Worm (Caenorhabditis elegans) whole organism, late embryonic: ENCODE data around the gene W01D2.3.

Experiments
- K09A11.1 ChIP-seq: sonication (generic microtip); optimal IDR thresholded peaks from 2 replicates; lab custom pipeline; 2017; ENCODE audit warnings: antibody characterized with exemption, mild to moderate bottlenecking, missing genetic modification characterization, missing compliant biosample characterization; ENCODE audit not compliant: insufficient read depth
- elt-2 ChIP-seq: sonication (generic microtip); optimal IDR thresholded peaks from 2 replicates; lab custom pipeline; 2016; ENCODE audit warnings: missing genetic modification reagents, missing genetic modification characterization, missing compliant biosample characterization
- fkh-10 ChIP-seq: fragments of 150-350 bp; optimal IDR thresholded peaks from 2 replicates; lab custom pipeline; 2014; ENCODE audit warnings: missing biosample characterization, missing genetic modification reagents, missing genetic modification characterization
- nhr-11 ChIP-seq: fragments of 150-350 bp; optimal IDR thresholded peaks from 2 replicates; lab custom pipeline; 2014; ENCODE audit warnings: missing biosample characterization, missing genetic modification characterization
- pha-4 ChIP-seq: fragments of 150-350 bp; optimal IDR thresholded peaks from 2 replicates; lab custom pipeline; 2018; ENCODE audit warnings: missing biosample characterization, missing genetic modification reagents, missing genetic modification characterization
- pqm-1 ChIP-seq: sonication (generic microtip); optimal IDR thresholded peaks from 2 replicates; lab custom pipeline; 2016; ENCODE audit warnings: missing genetic modification characterization, missing compliant biosample characterization
- sdc-2 ChIP-seq: sonication (generic microtip); optimal IDR thresholded peaks from 2 replicates; lab custom pipeline; 2016; ENCODE audit warnings: missing genotype, missing genetic modification characterization, missing compliant biosample characterization
- unc-86 ChIP-seq: sonication (generic microtip); optimal IDR thresholded peaks from 2 replicates; lab custom pipeline; 2016; ENCODE audit warnings: missing genetic modification characterization, missing compliant biosample characterization
- zip-5 ChIP-seq: sonication (generic microtip); optimal IDR thresholded peaks from 2 replicates; lab custom pipeline; 2016; ENCODE audit warnings: missing genetic modification characterization, missing compliant biosample characterization

ce11 chrII:14812661-14813060 is 8.6 kb upstream of the W01D2.3 start:
- TF ChIP-seq sdc-2 (no peak), fkh-10 (GFP tag; lab: Kevin White, UChicago) (no peak), unc-86 (tag; lab: Kevin White, UChicago) (no peak), zip-5 (tag; lab: Kevin White, UChicago) (no peak), pqm-1 (tag; lab: Kevin White, UChicago) (no peak), nhr-11 (tag; lab: Kevin White, UChicago) (no peak), pha-4 (no peak), elt-2 (peak; percentile 38), K09A11.1 (tag; lab: Kevin White, UChicago) (no peak)
